Fruit fly (Drosophila melanogaster) whole organism, embryonic: ENCODE results near the gene Pax.
A peak's percentile ranks its signal among the peaks of the same experiment; 100 is the strongest.

ENCODE experiments used
- Ada2b ChIP-seq: fragments of 200-800 bp; sonication (Bioruptor generic); IDR thresholded peaks from 2 replicates; pipeline ENCODE4 v1.3.6; 2022; ENCODE audit warnings: missing biosample characterization, missing genetic modification characterization
- Adf1 ChIP-seq: fragments of 200-800 bp; sonication (Bioruptor generic); IDR thresholded peaks from 2 replicates; pipeline ENCODE4 v1.3.6; 2022; ENCODE audit warnings: missing biosample characterization, missing genetic modification characterization
- B-H1 ChIP-seq: fragments of 200-800 bp; sonication (Bioruptor generic); IDR thresholded peaks from 3 replicates; pipeline ENCODE4 v1.3.6; 2022; ENCODE audit warnings: missing biosample characterization, missing genetic modification characterization
- CG10979 ChIP-seq: fragments of 200-800 bp; sonication (Bioruptor generic); optimal IDR thresholded peaks from 2 replicates; lab custom pipeline; 2018; ENCODE audit warnings: missing biosample characterization, mild to moderate bottlenecking, missing genetic modification characterization, moderate library complexity
- CG11398 ChIP-seq: fragments of 200-800 bp; sonication (Bioruptor generic); optimal IDR thresholded peaks from 2 replicates; lab custom pipeline; 2016; ENCODE audit warnings: missing biosample characterization, missing genetic modification characterization
- CG12071 ChIP-seq: fragments of 200-800 bp; sonication (Bioruptor generic); optimal IDR thresholded peaks from 3 replicates; lab custom pipeline; 2018; ENCODE audit warnings: missing biosample characterization, mild to moderate bottlenecking, missing genetic modification characterization
- CG12391 ChIP-seq: fragments of 200-800 bp; sonication (Bioruptor generic); optimal IDR thresholded peaks from 3 replicates; lab custom pipeline; 2018; ENCODE audit warnings: missing biosample characterization, mild to moderate bottlenecking, missing genetic modification characterization, moderate library complexity
- CG13123 ChIP-seq: fragments of 200-800 bp; sonication (Bioruptor generic); optimal IDR thresholded peaks from 2 replicates; lab custom pipeline; 2016; ENCODE audit warnings: missing biosample characterization, missing genetic modification characterization
- CG13296 ChIP-seq: fragments of 200-800 bp; sonication (Bioruptor generic); optimal IDR thresholded peaks from 3 replicates; lab custom pipeline; 2018; ENCODE audit warnings: missing biosample characterization, mild to moderate bottlenecking, missing genetic modification characterization
- CG16815 ChIP-seq: fragments of 200-800 bp; sonication (Bioruptor generic); optimal IDR thresholded peaks from 3 replicates; lab custom pipeline; 2017; ENCODE audit warnings: missing biosample characterization, mild to moderate bottlenecking, missing genetic modification characterization
- CG18262 ChIP-seq: fragments of 200-800 bp; optimal IDR thresholded peaks from 3 replicates; lab custom pipeline; 2019; ENCODE audit warnings: missing biosample characterization, mild to moderate bottlenecking, missing genetic modification characterization, moderate library complexity
- CG2202 ChIP-seq: fragments of 200-800 bp; sonication (Bioruptor generic); optimal IDR thresholded peaks from 2 replicates; lab custom pipeline; 2018; ENCODE audit warnings: missing biosample characterization, mild to moderate bottlenecking, missing genetic modification characterization
- CG34376 ChIP-seq: fragments of 200-800 bp; sonication (Bioruptor generic); optimal IDR thresholded peaks from 2 replicates; lab custom pipeline; 2018; ENCODE audit warnings: missing biosample characterization, mild to moderate bottlenecking, missing genetic modification characterization
- CG4404 ChIP-seq: fragments of 200-800 bp; sonication (Bioruptor generic); IDR thresholded peaks from 2 replicates; pipeline ENCODE4 v1.3.6; 2022; ENCODE audit warnings: missing biosample characterization, missing genetic modification characterization
- CG6254 ChIP-seq: fragments of 200-800 bp; sonication (Bioruptor generic); optimal IDR thresholded peaks from 3 replicates; lab custom pipeline; 2017; ENCODE audit warnings: mild to moderate bottlenecking, missing biosample characterization, missing genetic modification reagents, missing genetic modification characterization
- CG6272 ChIP-seq: fragments of 200-800 bp; sonication (Bioruptor generic); IDR thresholded peaks from 2 replicates; pipeline ENCODE4 v1.3.6; 2022; ENCODE audit warnings: missing biosample characterization, missing genetic modification characterization
- CG7271 ChIP-seq: fragments of 200-800 bp; sonication (Bioruptor generic); optimal IDR thresholded peaks from 2 replicates; lab custom pipeline; 2018; ENCODE audit warnings: missing biosample characterization, mild to moderate bottlenecking, missing genetic modification characterization, moderate library complexity
- CG7372 ChIP-seq: fragments of 200-800 bp; sonication (Bioruptor generic); IDR thresholded peaks from 2 replicates; pipeline ENCODE4 v1.3.6; 2022; ENCODE audit warnings: missing biosample characterization, missing genetic modification characterization
- CG9437 ChIP-seq: fragments of 200-800 bp; sonication (Bioruptor generic); optimal IDR thresholded peaks from 2 replicates; lab custom pipeline; 2018; ENCODE audit warnings: missing biosample characterization, mild to moderate bottlenecking, missing genetic modification characterization
- CG9817 ChIP-seq: fragments of 200-800 bp; sonication (Bioruptor generic); optimal IDR thresholded peaks from 2 replicates; lab custom pipeline; 2018; ENCODE audit warnings: missing biosample characterization, mild to moderate bottlenecking, missing genetic modification characterization, moderate library complexity
- CHES-1-like ChIP-seq: fragments of 200-800 bp; sonication (Bioruptor generic); optimal IDR thresholded peaks from 2 replicates; lab custom pipeline; 2016; ENCODE audit warnings: missing biosample characterization, missing genetic modification characterization
- NC2β ChIP-seq: fragments of 200-800 bp; sonication (Bioruptor generic); optimal IDR thresholded peaks from 2 replicates; lab custom pipeline; 2016; ENCODE audit warnings: missing biosample characterization, missing genetic modification characterization
- NFAT ChIP-seq: fragments of 200-800 bp; sonication (Bioruptor generic); IDR thresholded peaks from 2 replicates; pipeline ENCODE4 v1.3.6; 2022; ENCODE audit warnings: missing biosample characterization, missing genetic modification characterization
- Ptx1 ChIP-seq: fragments of 200-800 bp; sonication (Bioruptor generic); IDR thresholded peaks from 2 replicates; pipeline ENCODE4 v1.3.6; 2022; ENCODE audit warnings: missing biosample characterization, missing genetic modification characterization
- Six4 ChIP-seq: fragments of 200-800 bp; sonication (Bioruptor generic); optimal IDR thresholded peaks from 2 replicates; lab custom pipeline; 2016; ENCODE audit warnings: missing biosample characterization, missing genetic modification characterization
- ara ChIP-seq: fragments of 200-800 bp; sonication (Bioruptor generic); IDR thresholded peaks from 2 replicates; pipeline ENCODE4 v1.3.6; 2022; ENCODE audit warnings: missing biosample characterization, missing genetic modification characterization
- ase ChIP-seq: fragments of 200-800 bp; sonication (Bioruptor generic); IDR thresholded peaks from 3 replicates; pipeline ENCODE4 v1.3.6; 2022; ENCODE audit warnings: missing biosample characterization, missing genetic modification characterization
- bowl ChIP-seq: fragments of 200-800 bp; sonication (Bioruptor generic); IDR thresholded peaks from 2 replicates; pipeline ENCODE4 v1.3.6; 2022; ENCODE audit warnings: missing biosample characterization, missing genetic modification characterization
- fd102C ChIP-seq: fragments of 200-800 bp; sonication (Bioruptor generic); optimal IDR thresholded peaks from 2 replicates; lab custom pipeline; 2018; ENCODE audit warnings: missing biosample characterization, mild to moderate bottlenecking, missing genetic modification characterization, moderate library complexity
- fd3F ChIP-seq: fragments of 200-800 bp; sonication (Bioruptor generic); optimal IDR thresholded peaks from 2 replicates; lab custom pipeline; 2018; ENCODE audit warnings: missing biosample characterization, mild to moderate bottlenecking, missing genetic modification characterization, moderate library complexity
- gem ChIP-seq: fragments of 200-800 bp; sonication (Bioruptor generic); optimal IDR thresholded peaks from 2 replicates; lab custom pipeline; 2019; ENCODE audit warnings: missing biosample characterization, mild to moderate bottlenecking, missing genetic modification characterization, moderate library complexity
- gsb ChIP-seq: fragments of 200-800 bp; sonication (Bioruptor generic); IDR thresholded peaks from 2 replicates; pipeline ENCODE4 v1.3.6; 2022; ENCODE audit warnings: missing biosample characterization, missing genetic modification characterization
- gt ChIP-seq: fragments of 200-800 bp; sonication (Bioruptor generic); IDR thresholded peaks from 2 replicates; pipeline ENCODE4 v1.3.6; 2022; ENCODE audit warnings: missing biosample characterization, missing genetic modification characterization
- jigr1 ChIP-seq: fragments of 200-800 bp; sonication (Bioruptor generic); IDR thresholded peaks from 3 replicates; pipeline ENCODE4 v1.3.6; 2022; ENCODE audit warnings: missing biosample characterization, missing genetic modification characterization
- knrl ChIP-seq: fragments of 200-800 bp; sonication (Bioruptor generic); IDR thresholded peaks from 3 replicates; pipeline ENCODE4 v1.3.6; 2022; ENCODE audit warnings: missing biosample characterization, missing genetic modification characterization; ENCODE audit not compliant: partially characterized antibody
- lab ChIP-seq: fragments of 200-800 bp; sonication (Bioruptor generic); optimal IDR thresholded peaks from 3 replicates; lab custom pipeline; 2017; ENCODE audit warnings: missing biosample characterization, missing genetic modification characterization, mild to moderate bottlenecking, moderate library complexity, missing genetic modification reagents
- nerfin-2 ChIP-seq: fragments of 200-800 bp; sonication (Bioruptor generic); IDR thresholded peaks from 2 replicates; pipeline ENCODE4 v1.3.6; 2022; ENCODE audit warnings: missing biosample characterization, missing genetic modification characterization; ENCODE audit not compliant: partially characterized antibody
- phol ChIP-seq: fragments of 200-800 bp; sonication (Bioruptor generic); optimal IDR thresholded peaks from 3 replicates; lab custom pipeline; 2018; ENCODE audit warnings: missing biosample characterization, mild to moderate bottlenecking, missing genetic modification characterization, moderate library complexity
- pum ChIP-seq: fragments of 200-800 bp; sonication (Bioruptor generic); optimal IDR thresholded peaks from 2 replicates; lab custom pipeline; 2016; ENCODE audit warnings: missing biosample characterization, missing genetic modification characterization
- ranshi ChIP-seq: fragments of 200-800 bp; sonication (Bioruptor generic); IDR thresholded peaks from 2 replicates; pipeline ENCODE4 v1.3.6; 2022; ENCODE audit warnings: missing biosample characterization, missing genetic modification characterization
- ssp ChIP-seq: fragments of 200-800 bp; sonication (Bioruptor generic); IDR thresholded peaks from 2 replicates; pipeline ENCODE4 v1.3.6; 2022; ENCODE audit warnings: missing biosample characterization, missing genetic modification characterization
- trh ChIP-seq: fragments of 200-800 bp; sonication (Bioruptor generic); optimal IDR thresholded peaks from 2 replicates; lab custom pipeline; 2016; ENCODE audit warnings: missing biosample characterization, missing genetic modification characterization
- tup ChIP-seq: fragments of 200-800 bp; sonication (Bioruptor generic); optimal IDR thresholded peaks from 2 replicates; lab custom pipeline; 2016; ENCODE audit warnings: missing biosample characterization, mild to moderate bottlenecking, missing genetic modification characterization, moderate library complexity

The Pax gene

dm6 chr2L:19444734-19445140, 18.3 kb upstream of the Pax start, which contains the start of gene Hs2st (continued):
- peak; percentile 91 for TF ChIP-seq NC2β (GFP tag; lab: Kevin White, UChicago)
- peak; percentile 88 for TF ChIP-seq fd3F (GFP tag; lab: Kevin White, UChicago)
- peak; percentile 84 for TF ChIP-seq CG13296 (GFP tag; lab: Kevin White, UChicago)
- peak; percentile 95 for TF ChIP-seq CG6272 (GFP tag; lab: Robert Waterston, UW)
- peak; percentile 90 for TF ChIP-seq Ada2b
- peak; percentile 47 for TF ChIP-seq CG12071 (GFP tag; lab: Kevin White, UChicago)
- peak; percentile 50 for TF ChIP-seq CG6254 (GFP tag; lab: Kevin White, UChicago)
- peak; percentile 90 for TF ChIP-seq CG13123
- peak; percentile 86 for TF ChIP-seq CG34376 (GFP tag; lab: Kevin White, UChicago)
- TF ChIP-seq ssp (GFP tag; lab: Robert Waterston, UW) = peak; percentile 90
- TF ChIP-seq Adf1 (GFP tag; lab: Robert Waterston, UW) = peak; percentile 75
- peak; percentile 27 for TF ChIP-seq fd102C (GFP tag; lab: Kevin White, UChicago)
- peak; percentile 69 for TF ChIP-seq CG9437 (GFP tag; lab: Kevin White, UChicago)
- TF ChIP-seq lab (GFP tag; lab: Kevin White, UChicago) = peak; percentile 93
- peak; percentile 84; the same call in 2 of the 3 replicates for TF ChIP-seq B-H1 (GFP tag; lab: Robert Waterston, UW)
- TF ChIP-seq Ptx1 = peak; percentile 97
- TF ChIP-seq CG18262 (tag; lab: Kevin White, UChicago) = peak; percentile 84
- peak; percentile 96 for TF ChIP-seq CG4404
- peak; percentile 68 for TF ChIP-seq gsb (GFP tag; lab: Robert Waterston, UW)
- peak; percentile 96 for TF ChIP-seq pum (GFP tag; lab: Kevin White, UChicago)
- TF ChIP-seq gt (GFP tag; lab: Robert Waterston, UW) = peak; percentile 83
- no peak for TF ChIP-seq nerfin-2 (GFP tag; lab: Robert Waterston, UW)
- TF ChIP-seq CG2202 (tag; lab: Kevin White, UChicago) = peak; percentile 81
- peak; percentile 91 for TF ChIP-seq CG7372
- TF ChIP-seq ara = peak; percentile 86
- peak; percentile 87; the same call in 2 of the 3 replicates for TF ChIP-seq ase (GFP tag; lab: Robert Waterston, UW)
- TF ChIP-seq trh (GFP tag; lab: Kevin White, UChicago) = peak; percentile 81
- TF ChIP-seq bowl (GFP tag; lab: Robert Waterston, UW) = peak; percentile 48; the same call in 1 of the 2 replicates
- peak; percentile 94 for TF ChIP-seq CG16815
- TF ChIP-seq CG11398 (GFP tag; lab: Kevin White, UChicago) = peak; percentile 84
- TF ChIP-seq phol = peak; percentile 94
- TF ChIP-seq Six4 (GFP tag; lab: Kevin White, UChicago) = peak; percentile 90
- TF ChIP-seq tup (GFP tag; lab: Kevin White, UChicago) = peak; percentile 91
- peak; percentile 81 for TF ChIP-seq CG10979 (tag; lab: Kevin White, UChicago)
- TF ChIP-seq CG9817 = peak; percentile 95
- TF ChIP-seq knrl = peak; percentile 59; the same call in 2 of the 3 replicates
- TF ChIP-seq ranshi = peak; percentile 96
- TF ChIP-seq NFAT (GFP tag; lab: Robert Waterston, UW) = peak; percentile 93
- TF ChIP-seq CHES-1-like (GFP tag; lab: Kevin White, UChicago) = peak; percentile 97
- TF ChIP-seq CG12391 (tag; lab: Kevin White, UChicago) = peak; percentile 93
- TF ChIP-seq gem (tag; lab: Kevin White, UChicago) = peak; percentile 94
- peak; percentile 85; the same call in 2 of the 3 replicates for TF ChIP-seq jigr1
- TF ChIP-seq CG7271 (tag; lab: Kevin White, UChicago) = peak; percentile 51
- TF ChIP-seq, all 482 proteins: peak for 429
